Worm (Caenorhabditis elegans) whole organism, L3 larva: ENCODE data around the gene his-62.

Experiments
- R02D3.7 ChIP-seq: fragments of 150-350 bp; optimal IDR thresholded peaks from 2 replicates; lab custom pipeline; 2014; ENCODE audit warnings: missing biosample characterization, missing genetic modification characterization
- aly-2 ChIP-seq: fragments of 150-350 bp; optimal IDR thresholded peaks from 2 replicates; lab custom pipeline; 2014; ENCODE audit warnings: missing biosample characterization, missing genetic modification characterization
- ceh-28 ChIP-seq: fragments of 150-350 bp; optimal IDR thresholded peaks from 2 replicates; lab custom pipeline; 2014; ENCODE audit warnings: missing biosample characterization, missing genetic modification reagents, missing genetic modification characterization
- elt-1 ChIP-seq: fragments of 150-350 bp; optimal IDR thresholded peaks from 2 replicates; lab custom pipeline; 2014; ENCODE audit warnings: missing biosample characterization, missing genetic modification characterization
- elt-2 ChIP-seq: sonication (generic microtip); optimal IDR thresholded peaks from 2 replicates; lab custom pipeline; 2016; ENCODE audit warnings: missing genetic modification reagents, mild to moderate bottlenecking, missing genetic modification characterization, missing compliant biosample characterization
- eor-1 ChIP-seq, 2 experiments: fragments of 150-350 bp; optimal IDR thresholded peaks; 2 replicates each; lab custom pipeline; 2014 to 2018; ENCODE audit warnings: missing biosample characterization in 2 of 2, missing genetic modification characterization in 2 of 2
- fkh-10 ChIP-seq: sonication (generic microtip); optimal IDR thresholded peaks from 2 replicates; lab custom pipeline; 2017; ENCODE audit warnings: missing biosample characterization, missing genetic modification reagents, missing genetic modification characterization
- fos-1 ChIP-seq: fragments of 150-350 bp; optimal IDR thresholded peaks from 2 replicates; lab custom pipeline; 2014; ENCODE audit warnings: missing biosample characterization, missing genetic modification characterization
- jun-1 ChIP-seq: fragments of 150-350 bp; optimal IDR thresholded peaks from 2 replicates; lab custom pipeline; 2014; ENCODE audit warnings: missing biosample characterization, missing genetic modification reagents, missing genetic modification characterization
- lin-15B ChIP-seq: fragments of 150-350 bp; optimal IDR thresholded peaks from 2 replicates; lab custom pipeline; 2014; ENCODE audit warnings: missing biosample characterization, missing genetic modification characterization
- nhr-76 ChIP-seq: fragments of 150-350 bp; sonication (generic microtip); optimal IDR thresholded peaks from 5 replicates; lab custom pipeline; 2014; ENCODE audit warnings: missing biosample characterization, missing genetic modification characterization
- unc-62 ChIP-seq: fragments of 150-350 bp; sonication (generic microtip); optimal IDR thresholded peaks from 4 replicates; lab custom pipeline; 2014; ENCODE audit warnings: missing biosample characterization, missing genetic modification reagents, missing genetic modification characterization
- ztf-11 ChIP-seq: fragments of 150-350 bp; optimal IDR thresholded peaks from 2 replicates; lab custom pipeline; 2014; ENCODE audit warnings: missing biosample characterization, missing genetic modification characterization
- ztf-4 ChIP-seq: fragments of 150-350 bp; optimal IDR thresholded peaks from 2 replicates; lab custom pipeline; 2014; ENCODE audit warnings: missing biosample characterization, missing genetic modification characterization

DNA sequence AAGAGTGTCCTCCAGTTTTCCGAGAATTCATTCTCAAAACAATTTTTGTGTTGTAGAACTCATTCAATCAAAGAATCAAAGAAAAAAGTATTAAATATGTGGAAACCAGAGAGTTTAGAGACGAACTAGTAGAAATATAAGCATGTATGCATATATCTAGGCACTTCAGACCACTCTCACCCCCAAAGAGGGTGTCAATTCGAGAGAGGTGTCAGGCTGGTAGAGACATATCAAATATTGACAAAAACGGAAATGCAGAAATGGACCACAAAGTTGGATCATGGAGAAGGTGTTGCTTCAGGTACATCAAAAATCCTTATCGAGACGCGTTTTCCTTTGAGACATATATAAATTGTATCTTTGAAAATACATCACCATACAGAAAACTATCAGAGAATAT lies 37.4 kb downstream of the his-62 start:
- TF ChIP-seq ceh-28, result no peak
- no peak for TF ChIP-seq ztf-11 (tag; lab: Kevin White, UChicago)
- no peak for TF ChIP-seq lin-15B (tag; lab: Kevin White, UChicago)
- TF ChIP-seq fkh-10 (GFP tag; lab: Kevin White, UChicago), result no peak
- no peak for TF ChIP-seq elt-1 (tag; lab: Kevin White, UChicago)
- TF ChIP-seq eor-1 (tag; optimal IDR thresholded peaks at IDR 0.05; lab: Kevin White, UChicago), result no peak
- TF ChIP-seq unc-62 (GFP tag; lab: Kevin White, UChicago), result no peak
- TF ChIP-seq aly-2 (tag; lab: Kevin White, UChicago), result no peak
- TF ChIP-seq jun-1 (tag; lab: Kevin White, UChicago), result no peak
- no peak for TF ChIP-seq elt-2
- TF ChIP-seq ztf-4 (tag; lab: Kevin White, UChicago), result no peak
- TF ChIP-seq R02D3.7 (tag; lab: Kevin White, UChicago), result no peak
- no peak for TF ChIP-seq fos-1 (tag; lab: Kevin White, UChicago)
- TF ChIP-seq nhr-76, result no peak
